Worm (Caenorhabditis elegans): ENCODE results near the gene ampd-1.
"Not testable (repeated sequence)": the region's sequence is repeated elsewhere in the genome, so short reads cannot be mapped to it uniquely, and the experiment has no call there.

ampd-1 gene

DNA sequence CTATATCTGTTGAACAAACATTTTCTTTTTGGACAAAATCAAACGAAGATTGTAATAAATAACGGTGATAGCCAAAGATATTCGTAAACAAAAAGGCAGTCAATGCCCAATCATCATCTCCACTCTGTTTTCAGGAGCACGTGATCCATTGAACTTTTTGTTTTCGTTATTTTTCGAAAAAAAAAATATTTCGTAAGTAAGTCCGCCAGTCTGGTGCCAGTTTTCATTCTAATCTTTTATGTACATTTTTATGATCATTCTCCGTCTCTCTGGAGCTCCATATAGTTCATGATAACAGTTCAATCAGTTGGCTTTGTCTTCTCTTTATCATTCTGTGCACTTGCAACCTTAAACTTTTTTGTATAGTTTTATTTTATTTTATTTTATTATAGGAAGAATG, at the start of gene ampd-1:
ampd-1 (plus strand) TSS at position 393 of the 400 bp plus-strand sequence.
- no peak for TF ChIP-seq unc-62 (GFP tag; optimal IDR thresholded peaks at IDR 0.05)

DNA sequence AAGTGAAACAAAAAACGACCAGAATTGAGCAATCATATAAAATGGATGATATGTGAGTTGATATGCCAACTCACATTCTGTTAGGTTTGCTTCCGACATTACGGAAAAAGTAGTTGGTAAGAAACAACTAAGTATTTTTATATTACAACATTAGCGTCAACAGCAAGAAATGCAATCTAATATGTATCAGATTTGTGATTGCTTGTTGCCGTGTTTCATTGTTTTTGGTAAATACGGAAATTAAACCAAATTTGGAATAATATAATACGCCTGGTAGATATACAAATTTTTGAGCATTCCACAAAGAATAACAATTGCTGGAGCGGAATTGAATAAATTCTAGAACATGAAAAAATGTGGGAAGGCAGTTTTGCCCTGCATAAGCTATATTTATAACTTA, 48.6 kb upstream of the ampd-1 start, which contains the start of gene srb-12:
srb-12 (minus strand) TSS at position 101 of the 400 bp plus-strand sequence.
- TF ChIP-seq unc-62 (GFP tag; optimal IDR thresholded peaks at IDR 0.05): no peak

DNA sequence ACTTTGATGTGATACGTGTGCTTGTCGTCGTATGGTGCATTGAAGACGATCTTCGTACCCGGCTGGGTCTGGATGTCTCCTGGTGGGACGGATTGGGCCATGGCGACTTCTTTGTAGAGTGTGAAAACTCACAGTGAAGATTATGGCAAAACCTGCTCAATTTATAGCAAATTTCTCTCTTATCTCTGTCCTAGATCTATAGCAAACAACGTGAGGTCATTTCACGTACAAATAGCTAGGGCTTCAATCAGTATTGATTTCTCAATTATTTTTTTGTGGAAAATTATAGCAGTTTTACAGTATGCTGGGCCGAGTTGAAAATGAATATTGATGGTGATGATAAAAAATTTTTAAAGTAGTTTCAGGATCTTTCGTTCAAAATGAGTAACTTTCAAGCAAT, 46.1 kb upstream of the ampd-1 start, which contains the start of gene msp-45:
msp-45 (minus strand) TSS at position 101 of the 400 bp plus-strand sequence.
- TF ChIP-seq unc-62 (GFP tag; optimal IDR thresholded peaks at IDR 0.05): no peak

DNA sequence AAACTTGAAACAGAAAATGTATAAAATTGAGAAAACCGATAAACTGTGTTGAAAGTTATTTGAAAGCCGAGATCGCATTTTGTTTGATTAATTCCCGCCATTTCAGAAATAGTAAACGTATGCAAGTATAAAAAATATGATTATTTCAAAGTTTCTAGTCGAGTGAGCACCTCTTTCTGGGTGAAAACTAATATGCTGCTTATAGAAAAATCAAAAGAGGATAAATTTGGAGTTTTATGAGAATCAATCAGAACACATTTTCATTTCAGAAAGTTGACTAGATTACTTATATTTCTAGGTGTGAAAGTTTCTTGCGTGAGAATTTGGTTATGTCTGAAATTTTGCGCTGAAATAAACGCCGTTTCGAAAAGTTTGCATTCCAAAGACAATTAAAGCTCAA, 45.6 kb upstream of the ampd-1 start, which contains the start of gene srb-13:
srb-13 (minus strand) TSS at position 101 of the 400 bp plus-strand sequence.
- TF ChIP-seq unc-62 (GFP tag; optimal IDR thresholded peaks at IDR 0.05): no peak

DNA sequence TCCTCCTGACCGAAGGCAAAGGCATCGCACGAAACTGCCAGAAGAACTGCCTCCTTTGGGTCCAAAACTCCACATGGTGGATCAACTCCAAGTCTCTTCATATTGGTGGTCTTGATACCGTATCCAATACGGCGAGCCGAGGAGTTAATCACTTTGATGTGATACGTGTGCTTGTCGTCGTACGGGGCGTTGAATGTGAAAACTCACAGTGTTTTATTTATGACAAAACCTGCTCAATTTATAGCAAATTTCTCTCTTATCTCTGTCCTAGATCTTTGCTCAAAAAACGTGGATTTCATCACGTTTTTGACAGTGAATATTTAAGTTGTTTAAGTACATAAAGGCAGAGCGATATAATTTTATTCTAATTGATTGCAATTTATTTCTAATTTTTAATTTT, 44.3 kb upstream of the ampd-1 start, which contains the start of gene F58A6.9:
F58A6.9 (minus strand) TSS at position 101 of the 400 bp plus-strand sequence.
- TF ChIP-seq unc-62 (GFP tag; optimal IDR thresholded peaks at IDR 0.05): not testable (repeated sequence)

DNA sequence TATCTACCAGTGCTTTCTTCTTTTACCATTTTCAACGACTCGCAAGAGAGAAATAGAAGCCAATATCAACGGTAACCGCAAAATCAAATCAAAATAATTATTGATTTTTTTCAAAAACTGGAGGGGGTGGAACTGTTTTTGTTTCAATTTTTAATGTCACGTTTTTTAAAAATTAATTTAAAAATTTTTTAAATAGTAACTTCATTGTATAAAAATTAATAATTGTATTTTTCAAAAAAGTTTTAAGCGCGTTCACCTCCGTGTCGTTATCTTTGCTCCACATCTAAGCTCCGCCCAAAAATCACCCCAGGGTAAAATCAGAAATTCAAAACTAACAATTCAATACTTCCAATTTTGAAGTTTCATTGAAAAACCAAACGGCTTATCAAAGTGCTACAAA, 42.0 kb upstream of the ampd-1 start, which contains the start of gene C27D6.11:
C27D6.11 (minus strand) TSS at position 101 of the 400 bp plus-strand sequence.
- TF ChIP-seq unc-62 (GFP tag; optimal IDR thresholded peaks at IDR 0.05): no peak

DNA sequence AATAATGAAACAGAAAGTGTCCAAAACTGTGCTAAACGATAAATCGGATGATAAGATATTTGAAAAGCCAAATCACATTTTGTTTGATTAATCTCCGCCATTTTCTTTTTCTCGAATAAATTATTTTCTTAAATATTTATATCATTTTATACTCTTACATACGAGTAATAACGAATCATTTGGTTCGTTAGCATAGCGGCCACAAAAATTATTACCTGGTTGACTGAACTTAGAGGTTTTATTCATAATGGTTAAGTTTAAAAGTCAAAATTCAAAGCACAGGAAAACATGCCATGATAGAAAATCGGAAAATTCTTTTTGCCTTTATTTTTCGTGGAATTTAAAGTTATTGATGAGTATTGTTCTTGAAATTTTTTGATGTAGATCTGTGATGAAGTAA, 39.8 kb upstream of the ampd-1 start, which contains the start of gene srb-5:
srb-5 (minus strand) TSS at position 101 of the 400 bp plus-strand sequence.
- no peak for TF ChIP-seq unc-62 (GFP tag; optimal IDR thresholded peaks at IDR 0.05)

DNA sequence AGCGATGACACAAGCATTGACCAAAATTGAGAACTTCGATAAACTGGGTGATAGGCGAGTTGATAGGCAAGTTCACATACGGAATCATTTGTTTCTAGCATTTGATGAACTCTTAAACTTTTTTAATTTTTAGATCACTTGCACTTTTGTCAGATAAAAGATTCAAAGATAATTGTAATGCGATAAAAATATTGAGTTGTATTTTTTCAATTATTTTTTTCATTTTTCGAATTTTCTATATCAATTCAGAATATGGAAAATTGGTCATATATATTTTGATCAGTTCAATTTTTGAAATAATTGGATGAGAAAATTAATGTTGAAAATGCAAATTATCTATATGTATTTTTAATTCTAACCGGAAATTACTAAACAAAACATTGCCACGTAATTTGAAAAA, 36.4 kb upstream of the ampd-1 start, which contains the start of gene srb-3:
srb-3 (minus strand) TSS at position 101 of the 400 bp plus-strand sequence.
- TF ChIP-seq unc-62 (GFP tag; optimal IDR thresholded peaks at IDR 0.05): no peak

DNA sequence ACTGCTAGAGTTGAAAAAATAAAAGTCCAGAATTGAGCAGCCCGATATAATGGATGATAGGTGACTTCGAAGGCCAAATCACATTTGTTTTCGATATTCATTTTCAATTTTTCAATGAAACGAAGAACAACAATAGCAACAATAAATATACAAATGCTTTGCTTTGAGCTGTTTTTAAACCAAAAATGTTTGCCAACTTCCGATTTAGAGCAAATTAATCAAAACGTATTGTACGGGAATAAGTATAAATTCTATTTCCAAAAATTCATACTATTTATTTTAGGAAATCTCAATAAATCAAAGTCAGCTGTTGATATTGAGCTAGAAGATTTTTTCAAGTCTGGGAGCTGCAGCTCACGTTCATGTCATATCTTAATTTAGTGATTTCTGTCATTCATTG, 32.2 kb upstream of the ampd-1 start, which contains the start of gene srb-1:
srb-1 (minus strand) TSS at position 101 of the 400 bp plus-strand sequence.
- TF ChIP-seq unc-62 (GFP tag; optimal IDR thresholded peaks at IDR 0.05): no peak

DNA sequence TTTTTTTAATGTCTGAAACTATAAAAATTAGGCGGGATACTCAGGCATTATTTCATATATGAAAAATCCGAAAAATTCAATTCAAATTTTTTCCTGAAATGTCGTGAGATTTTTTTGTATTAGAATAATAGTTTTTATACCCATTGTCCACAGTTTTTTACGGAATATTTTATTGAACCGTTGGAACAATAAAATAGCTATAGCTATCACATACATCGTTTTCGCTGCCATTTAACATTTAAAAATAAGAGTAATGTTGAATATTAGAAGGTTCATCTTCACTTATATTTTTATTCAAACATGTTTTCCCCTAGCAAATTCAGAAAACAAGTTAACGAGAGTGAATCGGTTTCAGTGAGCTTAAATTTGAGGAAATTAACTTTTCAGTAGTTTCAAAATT, 31.5 kb upstream of the ampd-1 start, which contains the start of gene C27D6.15:
C27D6.15 (plus strand) TSS at position 301 of the 400 bp plus-strand sequence.
- no peak for TF ChIP-seq unc-62 (GFP tag; optimal IDR thresholded peaks at IDR 0.05)

DNA sequence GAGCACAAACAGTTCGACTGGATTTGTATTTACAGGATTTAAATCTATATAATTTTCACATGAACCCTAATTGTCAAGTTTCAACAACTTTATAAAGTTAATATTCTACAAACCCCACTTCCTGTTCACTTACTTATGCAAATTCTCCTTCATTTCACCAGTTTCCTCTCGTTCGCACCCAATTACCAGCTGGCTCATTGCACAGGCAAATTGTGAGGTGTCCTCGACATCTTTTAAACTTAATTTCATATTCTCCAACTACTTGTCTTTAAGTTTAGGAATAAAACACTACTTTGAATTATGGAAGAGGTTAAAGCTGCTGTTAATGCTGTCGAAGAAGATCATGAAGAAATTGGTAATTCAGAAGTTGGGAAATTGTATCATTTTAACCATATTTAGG, 30.7 kb upstream of the ampd-1 start, which contains the start of gene C27D6.1:
C27D6.1 (plus strand) TSS at position 301 of the 400 bp plus-strand sequence.
- TF ChIP-seq unc-62 (GFP tag; optimal IDR thresholded peaks at IDR 0.05): no peak

DNA sequence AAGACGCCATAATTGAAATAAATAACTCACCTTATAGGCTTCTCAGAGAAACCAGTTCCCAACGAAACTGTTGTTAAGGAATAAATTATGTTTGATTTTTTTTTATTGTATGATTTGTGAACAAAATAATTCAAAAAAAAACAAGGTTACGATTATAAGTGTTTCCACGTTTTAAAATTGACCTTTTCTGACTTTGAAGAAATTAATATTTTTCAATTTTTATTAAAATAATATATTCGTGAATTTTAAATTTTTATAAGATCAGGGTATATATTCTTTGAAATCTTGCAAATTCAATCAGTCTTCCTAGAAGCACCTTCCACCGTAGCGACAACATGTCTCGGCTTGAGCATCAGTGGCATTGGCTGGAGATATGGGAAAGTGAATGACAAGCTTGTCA, 28.8 kb upstream of the ampd-1 start, which contains the start of gene C27D6.3:
C27D6.3 (minus strand) TSS at position 101 of the 400 bp plus-strand sequence.
- TF ChIP-seq unc-62 (GFP tag; optimal IDR thresholded peaks at IDR 0.05): no peak

DNA sequence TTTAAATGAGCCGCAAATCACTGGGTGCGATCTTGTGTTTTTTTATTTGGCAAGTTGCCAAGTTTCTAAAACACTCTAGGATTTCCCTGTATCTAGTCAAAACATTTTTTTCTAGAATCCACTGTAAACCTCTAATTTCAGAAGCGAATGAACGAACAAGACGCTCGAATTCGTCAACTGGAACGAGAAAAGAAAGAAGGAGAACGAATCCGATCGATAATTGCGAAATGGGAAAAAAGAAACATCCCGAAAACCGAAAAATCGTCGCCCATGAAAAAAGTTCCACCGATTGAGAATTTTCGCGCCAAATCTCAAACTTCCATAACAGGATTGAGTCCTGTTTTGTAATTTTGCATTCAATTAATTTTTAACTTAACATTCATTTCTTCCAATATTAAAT, 26.2 kb upstream of the ampd-1 start:
- TF ChIP-seq unc-62 (GFP tag; optimal IDR thresholded peaks at IDR 0.05): no peak

DNA sequence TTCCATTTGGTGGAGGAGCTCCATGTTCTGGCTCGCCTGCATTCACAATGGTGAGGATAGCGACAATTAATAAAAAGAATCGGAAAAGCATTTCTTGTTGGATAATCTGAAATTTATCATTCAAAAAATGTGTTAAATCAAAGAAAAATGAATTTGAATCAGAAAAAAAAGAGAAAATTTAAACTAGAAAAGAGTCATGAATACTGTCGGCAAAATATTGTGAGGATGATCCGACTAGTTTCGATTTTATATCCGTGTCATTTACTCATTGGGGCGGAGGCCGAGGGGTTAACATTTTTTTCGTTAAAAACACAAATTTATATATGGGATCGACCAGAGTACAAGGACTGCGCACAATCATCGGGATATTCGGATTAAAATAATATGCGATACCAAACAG, 25.2 kb upstream of the ampd-1 start, which contains the start of gene C27D6.12:
C27D6.12 (minus strand) TSS at position 101 of the 400 bp plus-strand sequence.
- TF ChIP-seq unc-62 (GFP tag; optimal IDR thresholded peaks at IDR 0.05): no peak

DNA sequence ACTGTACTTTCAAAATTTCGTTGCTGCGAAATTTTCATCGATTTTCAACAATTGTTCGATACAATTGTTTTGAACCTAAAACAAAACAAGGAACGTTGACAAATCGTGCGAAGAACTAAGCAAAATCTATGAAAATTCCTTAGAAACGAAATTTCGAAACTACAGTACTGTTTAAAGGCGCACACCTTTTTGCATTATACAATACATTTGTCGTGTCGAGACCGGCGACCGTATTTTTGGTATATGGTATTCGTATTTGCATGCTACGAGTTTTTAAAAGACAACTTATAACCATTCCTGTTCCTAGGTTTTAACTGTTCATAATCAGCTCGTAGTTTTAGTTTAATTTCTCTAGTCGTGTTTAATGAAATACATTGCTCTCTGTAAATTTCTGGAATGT, 24.5 kb upstream of the ampd-1 start:
- no peak for TF ChIP-seq unc-62 (GFP tag; optimal IDR thresholded peaks at IDR 0.05)

DNA sequence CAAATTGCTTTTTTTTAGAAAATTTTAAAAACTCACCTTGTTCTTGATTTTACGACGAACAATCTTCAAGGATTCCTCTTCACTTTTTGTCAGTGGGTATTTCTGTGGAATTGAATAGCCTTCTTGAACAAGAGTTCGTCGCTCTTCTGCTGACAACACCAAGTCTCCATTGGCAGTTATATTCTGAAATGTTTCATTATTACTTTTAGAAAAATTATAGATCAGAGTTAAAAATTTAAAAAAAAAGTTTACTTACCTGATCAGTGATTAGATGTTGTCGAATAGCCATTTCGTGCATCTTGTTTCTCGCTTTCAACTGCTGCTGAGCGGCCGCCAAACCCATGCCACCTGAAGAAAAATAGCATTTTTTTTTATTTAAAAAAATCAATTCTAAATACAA, 22.9 kb upstream of the ampd-1 start:
- TF ChIP-seq unc-62 (GFP tag; optimal IDR thresholded peaks at IDR 0.05): no peak

DNA sequence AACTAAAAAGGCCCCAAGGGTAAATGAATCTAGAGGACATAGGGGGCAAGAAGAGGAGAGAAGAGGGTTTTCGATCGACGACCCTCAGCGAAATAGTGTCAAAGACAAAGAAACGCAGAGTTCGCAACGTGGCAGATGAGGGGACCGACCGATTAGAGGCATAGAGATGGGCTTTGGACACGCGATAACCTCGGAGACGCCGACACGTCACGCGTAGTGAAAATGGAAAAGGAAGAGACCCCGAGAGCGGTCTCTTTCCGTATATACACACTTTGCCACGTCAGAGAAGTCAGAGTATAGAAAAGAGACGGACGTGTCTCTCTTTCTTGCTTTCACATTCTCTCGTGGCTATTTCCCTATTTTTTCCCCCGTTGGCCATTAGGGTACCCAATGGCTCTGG, 21.6 kb upstream of the ampd-1 start:
- TF ChIP-seq unc-62 (GFP tag; optimal IDR thresholded peaks at IDR 0.05): no peak
